Worm (Caenorhabditis elegans) whole organism, early embryonic: Measurements from ENCODE around the gene T03G11.10.

ENCODE experiments used
- B0310.2 ChIP-seq: sonication (generic microtip); optimal IDR thresholded peaks from 2 replicates; lab custom pipeline; 2016; ENCODE audit warnings: mild to moderate bottlenecking, missing genetic modification characterization, missing compliant biosample characterization
- ama-1 ChIP-seq: fragments of 150-350 bp; optimal IDR thresholded peaks from 2 replicates; lab custom pipeline; 2014
- flt-1 ChIP-seq: fragments of 200-800 bp; sonication (Bioruptor generic); IDR thresholded peaks from 2 replicates; pipeline ENCODE4 v1.3.6; 2022; ENCODE audit warnings: missing genetic modification characterization, missing compliant biosample characterization
- hmbx-1 ChIP-seq: sonication (generic microtip); optimal IDR thresholded peaks from 2 replicates; lab custom pipeline; 2016; ENCODE audit warnings: mild to moderate bottlenecking, missing genetic modification characterization, missing compliant biosample characterization
- hmg-4 ChIP-seq: fragments of 200-800 bp; sonication (Bioruptor generic); optimal IDR thresholded peaks from 2 replicates; lab custom pipeline; 2018; ENCODE audit warnings: mild to moderate bottlenecking, missing genetic modification characterization, missing compliant biosample characterization
- hnd-1 ChIP-seq: sonication (generic microtip); optimal IDR thresholded peaks from 2 replicates; lab custom pipeline; 2016; ENCODE audit warnings: missing genetic modification characterization, missing compliant biosample characterization
- scrt-1 ChIP-seq: fragments of 200-800 bp; sonication (Bioruptor generic); IDR thresholded peaks from 2 replicates; pipeline ENCODE4 v1.3.6; 2022; ENCODE audit warnings: missing genetic modification characterization, missing compliant biosample characterization
- tbx-11 ChIP-seq: fragments of 200-800 bp; sonication (Bioruptor generic); IDR thresholded peaks from 2 replicates; pipeline ENCODE4 v1.3.6; 2022; ENCODE audit warnings: missing genetic modification characterization, missing compliant biosample characterization
- tbx-37 ChIP-seq: fragments of 200-800 bp; sonication (Bioruptor generic); conservative IDR thresholded peaks from 2 replicates; pipeline ENCODE4 v1.3.6; 2022; ENCODE audit warnings: missing genetic modification reagents, missing genetic modification characterization, missing compliant biosample characterization
- tra-4 ChIP-seq: sonication (generic microtip); optimal IDR thresholded peaks from 2 replicates; lab custom pipeline; 2017; ENCODE audit warnings: missing genetic modification characterization, missing compliant biosample characterization

DNA sequence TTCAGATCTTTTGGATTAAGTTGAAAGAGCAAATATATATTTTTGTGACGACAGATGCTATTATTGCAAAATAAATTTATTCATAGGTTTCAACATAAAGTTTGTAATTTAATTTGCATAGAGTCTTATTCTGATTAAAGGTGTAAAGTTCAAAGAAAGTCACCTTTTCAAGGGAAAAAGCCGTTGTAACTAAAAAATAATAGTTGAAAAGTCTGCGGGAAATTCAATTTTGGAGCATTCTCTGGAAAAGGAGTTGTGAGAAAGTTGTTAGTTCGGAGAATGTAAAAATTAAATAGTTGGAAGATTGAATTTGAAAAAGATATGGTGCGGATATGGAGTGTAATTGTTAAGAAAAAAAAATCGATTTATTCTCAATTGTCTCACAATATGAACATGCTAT is 6.9 kb downstream of the T03G11.10 start:
- TF ChIP-seq hnd-1, result no peak
- no peak for TF ChIP-seq ama-1 (lab: Kevin White, UChicago)
- no peak for TF ChIP-seq flt-1 (GFP tag; lab: Robert Waterston, UW)
- no peak for TF ChIP-seq B0310.2 (tag; lab: Kevin White, UChicago)
- no peak for TF ChIP-seq scrt-1 (GFP tag; lab: Robert Waterston, UW)
- no peak for TF ChIP-seq hmg-4 (GFP tag; lab: Kevin White, UChicago)
- no peak for TF ChIP-seq hmbx-1 (tag; lab: Kevin White, UChicago)
- TF ChIP-seq tbx-37 (GFP tag; lab: Robert Waterston, UW), result no peak
- TF ChIP-seq tbx-11 (GFP tag; lab: Robert Waterston, UW), result no peak
- TF ChIP-seq tra-4 (tag; lab: Kevin White, UChicago), result no peak
